Fruit fly (Drosophila melanogaster) S2 (cell line): Measurements from ENCODE around the gene flr.

Source experiments
- CG8478 ChIP-seq: fragments of >200 bp; optimal IDR thresholded peaks from 2 replicates; lab custom pipeline; 2018
- CTCF ChIP-seq, 2 experiments: fragments of >200 bp; optimal IDR thresholded peaks; 2 replicates each; lab custom pipeline; 2018

DNA sequence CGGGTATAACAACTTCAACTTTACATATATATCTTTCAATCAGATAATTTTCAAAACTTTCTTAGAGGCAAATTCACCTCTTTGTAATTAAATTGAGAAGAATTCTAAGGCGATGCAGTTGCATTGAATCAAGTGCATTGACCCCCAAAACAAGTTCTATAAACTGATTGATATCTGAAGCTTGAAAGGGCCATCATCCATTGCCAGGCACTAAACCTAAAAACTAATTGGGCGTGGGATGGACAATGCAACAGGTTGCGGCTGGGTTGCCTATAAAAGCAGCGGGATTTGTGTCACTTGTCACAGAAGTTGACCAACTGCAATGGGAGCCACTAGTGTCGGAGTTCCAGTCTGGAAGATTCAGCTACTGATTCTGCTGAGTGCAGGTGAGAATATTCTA is 28.2 kb upstream of the flr start, which contains the start of gene CG14110:
- TF ChIP-seq CG8478 (lab: Kevin White, UChicago) (no peak), CTCF (optimal IDR thresholded peaks at IDR 0.05; lab: Kevin White, UChicago) (no peak)
